Worm (Caenorhabditis elegans): Measurements from ENCODE around the gene Y111B2A.12.
A peak's percentile ranks its signal among the peaks of the same experiment; 100 is the strongest.

Y111B2A.12 gene

DNA sequence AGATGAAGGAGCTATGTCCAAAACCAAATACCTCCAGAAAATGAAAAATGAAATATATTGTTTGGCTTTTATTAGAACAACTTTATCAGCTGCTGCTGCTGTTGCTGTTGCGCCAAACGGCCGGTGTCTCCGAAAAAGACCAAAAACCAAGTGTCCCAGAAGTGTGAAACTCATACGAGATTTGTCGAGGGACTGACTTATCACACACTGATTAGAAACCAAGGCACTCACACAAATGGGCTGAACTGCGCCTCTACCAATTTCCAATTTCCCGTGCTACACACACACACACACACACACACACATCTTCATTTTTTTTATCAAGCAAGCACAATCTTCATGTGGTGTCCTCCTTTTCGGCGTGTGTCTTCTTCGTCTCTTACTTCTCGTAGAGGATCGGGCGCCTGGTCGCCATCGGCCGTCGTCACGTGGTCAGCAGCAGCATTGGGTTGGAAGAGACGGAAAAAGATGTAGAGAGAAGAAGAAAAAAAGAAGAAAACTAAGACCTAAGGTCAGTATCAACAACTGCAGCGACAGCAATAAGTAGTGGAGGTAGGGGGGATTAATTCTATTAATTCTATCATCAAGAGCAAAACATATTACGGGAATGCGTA lies 40.9 kb upstream of the Y111B2A.12 start (continued):
- peak; percentile 89 for TF ChIP-seq dmd-6 (GFP tag; IDR thresholded peaks at IDR 0.05)
- TF ChIP-seq F26F4.8 (GFP tag; conservative IDR thresholded peaks at IDR 0.05), result no peak
- no peak for TF ChIP-seq F44E2.7 (GFP tag; IDR thresholded peaks at IDR 0.05)
- TF ChIP-seq nhr-102 (tag; optimal IDR thresholded peaks at IDR 0.05), result peak; percentile 72
- no peak for TF ChIP-seq saeg-2 (GFP tag; IDR thresholded peaks at IDR 0.05)
- TF ChIP-seq hlh-30 (tag; optimal IDR thresholded peaks at IDR 0.05; ENCODE audit: insufficient read depth), result peak; percentile 99
- no peak for TF ChIP-seq ceh-82 (tag; optimal IDR thresholded peaks at IDR 0.05)
- no peak for TF ChIP-seq Y5F2A.4 (GFP tag; optimal IDR thresholded peaks at IDR 0.05)
- TF ChIP-seq lin-1 (GFP tag; IDR thresholded peaks at IDR 0.05), result peak; percentile 57; the same call in 1 of the 2 replicates
- TF ChIP-seq set-16 (GFP tag; IDR thresholded peaks at IDR 0.05), result peak; percentile 56
- no peak for TF ChIP-seq tag-97 (GFP tag; IDR thresholded peaks at IDR 0.05)
- TF ChIP-seq gei-8 (GFP tag; optimal IDR thresholded peaks at IDR 0.05), result no peak
- TF ChIP-seq dpl-1 (GFP tag; optimal IDR thresholded peaks at IDR 0.05), result peak; percentile 59
- no peak; the same call in 1 of the 2 replicates for TF ChIP-seq mxl-2 (GFP tag; conservative IDR thresholded peaks at IDR 0.05)
- peak; percentile 71 for TF ChIP-seq rbr-2 (tag; optimal IDR thresholded peaks at IDR 0.05)
- TF ChIP-seq ceh-62 (tag; optimal IDR thresholded peaks at IDR 0.05), result no peak
- TF ChIP-seq Y105C5A.15 (GFP tag; IDR thresholded peaks at IDR 0.05), result no peak
- no peak for TF ChIP-seq nhr-111 (GFP tag; optimal IDR thresholded peaks at IDR 0.05)
- TF ChIP-seq aha-1 (tag), result peak; percentile 97
- no peak for TF ChIP-seq skn-1 (tag; optimal IDR thresholded peaks at IDR 0.05)
- no peak for TF ChIP-seq nhr-25 (tag; optimal IDR thresholded peaks at IDR 0.05; ENCODE audit: borderline replicate concordance, insufficient read depth)
- TF ChIP-seq daf-12 (tag; optimal IDR thresholded peaks at IDR 0.05), result no peak
- TF ChIP-seq mxl-3 (GFP tag; optimal IDR thresholded peaks at IDR 0.05), result peak; percentile 96
- TF ChIP-seq fkh-10 (GFP tag; optimal IDR thresholded peaks at IDR 0.05), result no peak
- no peak for TF ChIP-seq sdz-12 (GFP tag; optimal IDR thresholded peaks at IDR 0.05)
- no peak for TF ChIP-seq ceh-32 (tag; optimal IDR thresholded peaks at IDR 0.05; ENCODE audit: poor library complexity)
- TF ChIP-seq zag-1 (tag; optimal IDR thresholded peaks at IDR 0.05), result no peak
- no peak for TF ChIP-seq madf-5 (GFP tag; IDR thresholded peaks at IDR 0.05)
- TF ChIP-seq lin-13 (GFP tag; optimal IDR thresholded peaks at IDR 0.05), result peak; percentile 4
- TF ChIP-seq nhr-6 (tag; optimal IDR thresholded peaks at IDR 0.05), result peak; percentile 75
- TF ChIP-seq egl-27 (tag; optimal IDR thresholded peaks at IDR 0.05), result no peak
- peak; percentile 65 for TF ChIP-seq ctbp-1 (GFP tag; IDR thresholded peaks at IDR 0.05)
- TF ChIP-seq dve-1 (tag; optimal IDR thresholded peaks at IDR 0.05; ENCODE audit: insufficient read depth), result peak; percentile 96
- no peak for TF ChIP-seq lir-3 (tag; optimal IDR thresholded peaks at IDR 0.05)
- TF ChIP-seq mep-1 (tag; optimal IDR thresholded peaks at IDR 0.05), result peak; percentile 88
- no peak for TF ChIP-seq dmd-8 (GFP tag; IDR thresholded peaks at IDR 0.05)
- peak; percentile 17 for TF ChIP-seq nhr-77 (tag; optimal IDR thresholded peaks at IDR 0.05)
- no peak for TF ChIP-seq ceh-28 (tag; optimal IDR thresholded peaks at IDR 0.05)
- no peak for TF ChIP-seq F10B5.3 (tag; optimal IDR thresholded peaks at IDR 0.05)
- peak; percentile 33 for TF ChIP-seq pqm-1 (tag; optimal IDR thresholded peaks at IDR 0.05)
- peak; percentile 64 to 80 for TF ChIP-seq lsy-2 (tag; optimal IDR thresholded peaks at IDR 0.05)
- TF ChIP-seq mdl-1 (tag; optimal IDR thresholded peaks at IDR 0.05), result peak; percentile 76 to 96
- no peak for TF ChIP-seq lin-38 (GFP tag; IDR thresholded peaks at IDR 0.05)
- peak; percentile 57; the same call in 1 of the 2 replicates for TF ChIP-seq tra-1 (GFP tag; IDR thresholded peaks at IDR 0.05)
- TF ChIP-seq zip-11 (GFP tag; IDR thresholded peaks at IDR 0.05), result no peak
- peak in 1 of 2 experiments; percentile 51 for TF ChIP-seq hif-1 (tag; optimal IDR thresholded peaks at IDR 0.05)
- no peak for TF ChIP-seq daf-19 (GFP tag; conservative IDR thresholded peaks at IDR 0.05)
- TF ChIP-seq R02D3.7 (tag; optimal IDR thresholded peaks at IDR 0.05), result no peak
- peak; percentile 72 for TF ChIP-seq hmg-1.1 (GFP tag; IDR thresholded peaks at IDR 0.05)
- TF ChIP-seq D1046.2 (GFP tag; IDR thresholded peaks at IDR 0.05), result 0 out of 2 replicates have a peak, but pooled peaks have one; percentile 38
- no peak for TF ChIP-seq nhr-76 (tag; optimal IDR thresholded peaks at IDR 0.05)

Data from whole organism, L4 larva.